Worm (Caenorhabditis elegans) whole organism, late embryonic: ENCODE data around the gene bbs-4.
A peak's percentile ranks its signal among the peaks of the same experiment; 100 is the strongest.

Experiments used
- C38D4.7 ChIP-seq: fragments of 200-800 bp; sonication (Bioruptor generic); optimal IDR thresholded peaks from 2 replicates; lab custom pipeline; 2018; ENCODE audit warnings: mild to moderate bottlenecking, missing genetic modification characterization, moderate library complexity, missing compliant biosample characterization
- K02D7.2 ChIP-seq: sonication (generic microtip); optimal IDR thresholded peaks from 2 replicates; lab custom pipeline; 2017; ENCODE audit warnings: mild to moderate bottlenecking, missing genetic modification characterization, missing compliant biosample characterization
- ama-1 ChIP-seq: fragments of 150-350 bp; optimal IDR thresholded peaks from 2 replicates; lab custom pipeline; 2014
- ceh-19 ChIP-seq: fragments of 200-800 bp; sonication (Bioruptor generic); optimal IDR thresholded peaks from 2 replicates; lab custom pipeline; 2018; ENCODE audit warnings: mild to moderate bottlenecking, missing genetic modification characterization, missing compliant biosample characterization
- ceh-2 ChIP-seq: sonication (generic microtip); optimal IDR thresholded peaks from 2 replicates; lab custom pipeline; 2016; ENCODE audit warnings: missing genotype, missing genetic modification characterization, missing compliant biosample characterization
- ceh-24 ChIP-seq: sonication (generic microtip); optimal IDR thresholded peaks from 2 replicates; lab custom pipeline; 2016; ENCODE audit warnings: mild to moderate bottlenecking, missing genetic modification characterization, missing compliant biosample characterization
- ceh-30 ChIP-seq: fragments of 150-350 bp; optimal IDR thresholded peaks from 2 replicates; lab custom pipeline; 2014; ENCODE audit warnings: missing biosample characterization, missing genetic modification characterization
- ceh-31 ChIP-seq: sonication (generic microtip); optimal IDR thresholded peaks from 2 replicates; lab custom pipeline; 2016; ENCODE audit warnings: missing genetic modification characterization, missing compliant biosample characterization
- ceh-34 ChIP-seq: sonication (generic microtip); optimal IDR thresholded peaks from 2 replicates; lab custom pipeline; 2016; ENCODE audit warnings: mild to moderate bottlenecking, missing genetic modification characterization, missing compliant biosample characterization
- ceh-9 ChIP-seq: sonication (generic microtip); optimal IDR thresholded peaks from 2 replicates; lab custom pipeline; 2016; ENCODE audit warnings: mild to moderate bottlenecking, missing genetic modification characterization, inconsistent platforms, missing compliant biosample characterization
- elt-2 ChIP-seq: sonication (generic microtip); optimal IDR thresholded peaks from 2 replicates; lab custom pipeline; 2016; ENCODE audit warnings: missing genetic modification reagents, missing genetic modification characterization, missing compliant biosample characterization
- elt-4 ChIP-seq: sonication (generic microtip); optimal IDR thresholded peaks from 2 replicates; lab custom pipeline; 2016; ENCODE audit warnings: missing genetic modification characterization, missing compliant biosample characterization
- fax-1 ChIP-seq: sonication (generic microtip); optimal IDR thresholded peaks from 2 replicates; lab custom pipeline; 2016; ENCODE audit warnings: missing genotype, missing genetic modification characterization, missing compliant biosample characterization
- fkh-10 ChIP-seq: fragments of 150-350 bp; optimal IDR thresholded peaks from 2 replicates; lab custom pipeline; 2014; ENCODE audit warnings: missing biosample characterization, missing genetic modification reagents, missing genetic modification characterization
- fkh-6 ChIP-seq: sonication (generic microtip); optimal IDR thresholded peaks from 2 replicates; lab custom pipeline; 2016; ENCODE audit warnings: missing genetic modification characterization, missing compliant biosample characterization
- hlh-13 ChIP-seq: fragments of 200-800 bp; sonication (Bioruptor generic); optimal IDR thresholded peaks from 2 replicates; lab custom pipeline; 2018; ENCODE audit warnings: mild to moderate bottlenecking, missing genetic modification characterization, missing compliant biosample characterization
- hlh-30 ChIP-seq: sonication (generic microtip); optimal IDR thresholded peaks from 2 replicates; lab custom pipeline; 2017; ENCODE audit warnings: antibody characterized with exemption, missing genetic modification characterization, missing compliant biosample characterization; ENCODE audit not compliant: insufficient read depth
- lim-6 ChIP-seq: sonication (generic microtip); optimal IDR thresholded peaks from 2 replicates; lab custom pipeline; 2016; ENCODE audit warnings: missing genetic modification characterization, missing compliant biosample characterization
- lin-11 ChIP-seq: fragments of 200-800 bp; sonication (Bioruptor generic); optimal IDR thresholded peaks from 2 replicates; lab custom pipeline; 2018; ENCODE audit warnings: mild to moderate bottlenecking, missing genetic modification characterization, missing compliant biosample characterization
- mec-3 ChIP-seq: sonication (generic microtip); optimal IDR thresholded peaks from 2 replicates; lab custom pipeline; 2016; ENCODE audit warnings: borderline replicate concordance, missing genetic modification characterization, missing compliant biosample characterization
- nfya-1 ChIP-seq: sonication (generic microtip); optimal IDR thresholded peaks from 2 replicates; lab custom pipeline; 2017; ENCODE audit warnings: missing genetic modification characterization, mild to moderate bottlenecking, missing compliant biosample characterization, antibody characterized with exemption, moderate library complexity
- nhr-232 ChIP-seq: sonication (generic microtip); optimal IDR thresholded peaks from 2 replicates; lab custom pipeline; 2016; ENCODE audit warnings: missing genetic modification characterization, missing compliant biosample characterization
- pag-3 ChIP-seq: sonication (generic microtip); optimal IDR thresholded peaks from 2 replicates; lab custom pipeline; 2016; ENCODE audit warnings: missing compliant biosample characterization, missing genetic modification characterization, borderline replicate concordance
- pat-9 ChIP-seq: fragments of 200-800 bp; sonication (Bioruptor generic); optimal IDR thresholded peaks from 2 replicates; lab custom pipeline; 2018; ENCODE audit warnings: mild to moderate bottlenecking, missing genetic modification characterization, moderate library complexity, missing compliant biosample characterization
- pax-1 ChIP-seq: fragments of 150-350 bp; optimal IDR thresholded peaks from 2 replicates; lab custom pipeline; 2014; ENCODE audit warnings: missing biosample characterization, missing genetic modification characterization
- pha-2 ChIP-seq: sonication (generic microtip); optimal IDR thresholded peaks from 2 replicates; lab custom pipeline; 2017; ENCODE audit warnings: mild to moderate bottlenecking, missing genetic modification characterization, missing compliant biosample characterization
- pros-1 ChIP-seq: fragments of 150-350 bp; optimal IDR thresholded peaks from 2 replicates; lab custom pipeline; 2014; ENCODE audit warnings: missing biosample characterization, missing genetic modification reagents, missing genetic modification characterization
- ref-2 ChIP-seq: sonication (generic microtip); optimal IDR thresholded peaks from 2 replicates; lab custom pipeline; 2016; ENCODE audit warnings: missing genetic modification characterization, missing compliant biosample characterization
- rnt-1 ChIP-seq: sonication (generic microtip); optimal IDR thresholded peaks from 2 replicates; lab custom pipeline; 2016; ENCODE audit warnings: missing genetic modification characterization, missing compliant biosample characterization
- sdc-2 ChIP-seq: sonication (generic microtip); optimal IDR thresholded peaks from 2 replicates; lab custom pipeline; 2016; ENCODE audit warnings: missing genotype, missing genetic modification characterization, missing compliant biosample characterization
- sox-4 ChIP-seq: sonication (generic microtip); optimal IDR thresholded peaks from 2 replicates; lab custom pipeline; 2017; ENCODE audit warnings: mild to moderate bottlenecking, missing genetic modification characterization, inconsistent platforms, missing compliant biosample characterization
- tbx-2 ChIP-seq: sonication (generic microtip); optimal IDR thresholded peaks from 2 replicates; lab custom pipeline; 2016; ENCODE audit warnings: missing genetic modification characterization, missing compliant biosample characterization
- unc-42 ChIP-seq: sonication (generic microtip); optimal IDR thresholded peaks from 2 replicates; lab custom pipeline; 2016; ENCODE audit warnings: missing genotype, missing genetic modification characterization, missing compliant biosample characterization
- unc-55 ChIP-seq: sonication (generic microtip); optimal IDR thresholded peaks from 2 replicates; lab custom pipeline; 2017; ENCODE audit warnings: missing biosample characterization, missing genetic modification reagents, missing genetic modification characterization
- ztf-16 ChIP-seq: sonication (generic microtip); optimal IDR thresholded peaks from 2 replicates; lab custom pipeline; 2017; ENCODE audit warnings: missing genetic modification characterization, missing compliant biosample characterization

bbs-4 gene

DNA sequence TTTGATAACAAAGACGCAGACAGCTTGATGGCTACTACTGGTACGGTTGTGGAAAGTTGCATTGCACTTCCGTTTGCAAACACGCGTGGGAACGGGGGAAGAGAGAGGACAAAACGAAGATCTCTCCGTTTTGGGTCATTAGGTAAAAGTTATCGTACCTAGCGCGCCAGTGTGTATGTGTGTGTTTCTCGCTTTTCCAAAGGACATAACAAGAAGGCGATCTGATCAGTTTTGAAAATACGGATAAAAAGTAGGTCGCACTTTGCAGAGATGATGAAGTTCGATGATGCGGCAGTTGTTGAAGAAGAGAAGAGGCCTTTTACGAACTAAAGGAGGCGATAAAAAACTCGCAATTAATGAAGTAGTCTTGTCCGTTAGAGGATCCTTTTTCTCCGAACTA lies 33.1 kb upstream of the bbs-4 start:
- TF ChIP-seq lim-6 (tag; lab: Kevin White, UChicago): no peak

DNA sequence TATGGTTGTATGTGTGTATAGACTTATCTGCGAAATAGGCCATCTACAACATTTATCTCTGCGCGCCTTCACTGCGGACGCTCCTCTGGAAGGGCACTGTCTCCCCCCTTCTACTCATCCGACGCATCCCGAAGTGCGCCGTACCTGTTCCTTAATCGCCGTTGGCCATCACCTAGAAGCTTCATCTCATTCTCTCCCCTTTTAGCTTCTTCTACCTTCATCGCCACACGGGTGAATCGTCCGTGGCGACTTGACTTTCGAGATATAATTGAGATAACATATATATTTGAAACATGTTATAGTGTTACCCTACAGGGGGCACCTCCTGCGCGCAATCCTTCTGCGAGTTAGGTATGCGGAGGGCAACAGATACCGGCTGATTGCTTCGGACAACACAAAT lies 30.1 kb upstream of the bbs-4 start:
- TF ChIP-seq ceh-9 (tag; lab: Kevin White, UChicago): no peak
- no peak for TF ChIP-seq lin-11 (tag; lab: Kevin White, UChicago)
- TF ChIP-seq sox-4 (tag; lab: Kevin White, UChicago): no peak
- no peak for TF ChIP-seq ceh-2 (tag; lab: Kevin White, UChicago)
- no peak for TF ChIP-seq ceh-24 (tag; lab: Kevin White, UChicago)
- peak; percentile 8 for TF ChIP-seq ceh-31 (tag; lab: Kevin White, UChicago)
- no peak for TF ChIP-seq pros-1
- TF ChIP-seq rnt-1 (tag; lab: Kevin White, UChicago): peak; percentile 58
- no peak for TF ChIP-seq pha-2 (tag; lab: Kevin White, UChicago)
- no peak for TF ChIP-seq elt-4 (tag; lab: Kevin White, UChicago)
- no peak for TF ChIP-seq nfya-1 (tag; lab: Kevin White, UChicago)

ce11 chrIII:9639281-9640050 lies 27.5 kb upstream of the bbs-4 start:
- TF ChIP-seq ref-2 (tag; lab: Kevin White, UChicago) (no peak), ceh-2 (tag; lab: Kevin White, UChicago) (peak; percentile 19)

ce11 chrIII:9638159-9638754 lies 26.3 kb upstream of the bbs-4 start:
- no peak for TF ChIP-seq unc-55 (GFP tag; lab: Kevin White, UChicago)
- no peak for TF ChIP-seq nhr-232 (tag; lab: Kevin White, UChicago)
- TF ChIP-seq mec-3: no peak
- no peak for TF ChIP-seq pat-9 (tag; lab: Kevin White, UChicago)
- no peak for TF ChIP-seq fax-1 (tag; lab: Kevin White, UChicago)
- peak; percentile 1 for TF ChIP-seq elt-2 (tag; lab: Kevin White, UChicago)
- no peak for TF ChIP-seq pag-3 (tag; lab: Kevin White, UChicago)
- TF ChIP-seq nfya-1 (tag; lab: Kevin White, UChicago): no peak
- no peak for TF ChIP-seq ceh-30 (tag; lab: Kevin White, UChicago)
- no peak for TF ChIP-seq ama-1
- TF ChIP-seq ceh-9 (tag; lab: Kevin White, UChicago): no peak
- TF ChIP-seq C38D4.7 (GFP tag; lab: Kevin White, UChicago): no peak
- TF ChIP-seq pax-1: no peak
- no peak for TF ChIP-seq fkh-10 (GFP tag; lab: Kevin White, UChicago)
- TF ChIP-seq ceh-19 (GFP tag; lab: Kevin White, UChicago): peak; percentile 40
- peak; percentile 8 for TF ChIP-seq ceh-34
- no peak for TF ChIP-seq K02D7.2
- no peak for TF ChIP-seq ceh-2 (tag; lab: Kevin White, UChicago)
- TF ChIP-seq hlh-13 (GFP tag; lab: Kevin White, UChicago): no peak
- no peak for TF ChIP-seq sdc-2 (tag; lab: Kevin White, UChicago)
- no peak for TF ChIP-seq tbx-2 (tag; lab: Kevin White, UChicago)
- TF ChIP-seq unc-42 (tag; lab: Kevin White, UChicago): no peak
- no peak for TF ChIP-seq ztf-16 (tag; lab: Kevin White, UChicago)

DNA sequence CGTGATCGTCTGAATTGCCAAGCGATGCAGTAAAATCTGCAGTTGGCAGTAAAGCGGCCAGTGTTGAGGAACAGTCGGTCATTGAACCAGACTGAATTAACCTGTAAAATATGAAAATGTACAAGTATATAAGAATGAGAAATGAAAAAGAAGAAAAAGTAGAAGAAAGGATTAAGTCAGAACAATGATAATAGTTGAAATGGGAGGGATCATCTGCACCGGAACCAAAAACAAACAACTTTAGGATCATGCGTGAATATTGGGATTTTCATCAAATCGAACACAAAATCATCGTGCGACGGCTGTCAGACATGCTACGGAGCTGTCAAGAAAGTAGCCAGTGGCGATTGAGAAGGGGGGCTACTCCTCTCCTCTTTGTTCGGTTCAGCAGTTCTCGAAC lies 25.0 kb upstream of the bbs-4 start, which contains the start of gene gei-13:
TSS of gene gei-13 (minus strand) at position 101 of the 400 bp plus-strand sequence.
- TF ChIP-seq pax-1: no peak
- no peak for TF ChIP-seq fkh-6 (tag; lab: Kevin White, UChicago)
- no peak for TF ChIP-seq hlh-30
- TF ChIP-seq pag-3 (tag; lab: Kevin White, UChicago): no peak
- TF ChIP-seq ref-2 (tag; lab: Kevin White, UChicago): no peak
